Fruit fly (Drosophila melanogaster) whole organism, pupa: ENCODE data around the gene lush.

Experiments used
- CG10348 ChIP-seq: fragments of 200-800 bp; sonication (Bioruptor generic); IDR thresholded peaks from 2 replicates; pipeline ENCODE4 v1.3.6; 2022; ENCODE audit warnings: missing biosample characterization, missing genetic modification characterization
- CG12605 ChIP-seq: fragments of 200-800 bp; sonication (Bioruptor generic); IDR thresholded peaks from 2 replicates; pipeline ENCODE4 v1.3.6; 2022; ENCODE audit warnings: missing biosample characterization, missing genetic modification characterization
- CG13204 ChIP-seq: fragments of 200-800 bp; sonication (Bioruptor generic); optimal IDR thresholded peaks from 2 replicates; lab custom pipeline; 2018; ENCODE audit warnings: missing biosample characterization, mild to moderate bottlenecking, missing genetic modification characterization, moderate library complexity
- CG14655 ChIP-seq: fragments of 200-800 bp; sonication (Bioruptor generic); optimal IDR thresholded peaks from 3 replicates; lab custom pipeline; 2017; ENCODE audit warnings: mild to moderate bottlenecking, missing biosample characterization, missing genetic modification reagents, missing genetic modification characterization
- CG15710 ChIP-seq: fragments of 200-800 bp; sonication (Bioruptor generic); optimal IDR thresholded peaks from 2 replicates; lab custom pipeline; 2018; ENCODE audit warnings: missing biosample characterization, mild to moderate bottlenecking, missing genetic modification characterization, moderate library complexity
- CG32121 ChIP-seq: fragments of 200-800 bp; sonication (Bioruptor generic); IDR thresholded peaks from 2 replicates; pipeline ENCODE4 v1.3.6; 2022; ENCODE audit warnings: missing biosample characterization, missing genetic modification characterization
- CG34367 ChIP-seq: fragments of 200-800 bp; sonication (Bioruptor generic); optimal IDR thresholded peaks from 2 replicates; lab custom pipeline; 2018; ENCODE audit warnings: missing biosample characterization, mild to moderate bottlenecking, missing genetic modification characterization
- CG8301 ChIP-seq: fragments of 200-800 bp; sonication (Bioruptor generic); optimal IDR thresholded peaks from 2 replicates; lab custom pipeline; 2018; ENCODE audit warnings: missing biosample characterization, mild to moderate bottlenecking, missing genetic modification characterization
- D1 ChIP-seq: fragments of 200-800 bp; sonication (Bioruptor generic); optimal IDR thresholded peaks from 2 replicates; lab custom pipeline; 2018; ENCODE audit warnings: missing biosample characterization, mild to moderate bottlenecking, missing genetic modification characterization, moderate library complexity
- EcR ChIP-seq: fragments of 200-800 bp; sonication (Bioruptor generic); optimal IDR thresholded peaks from 3 replicates; lab custom pipeline; 2019; ENCODE audit warnings: missing biosample characterization, missing genetic modification characterization, mild to moderate bottlenecking, moderate library complexity, missing genetic modification reagents
- Pif1B ChIP-seq: fragments of 200-800 bp; sonication (Bioruptor generic); optimal IDR thresholded peaks from 3 replicates; lab custom pipeline; 2016; ENCODE audit warnings: missing biosample characterization, missing genetic modification characterization
- Snoo ChIP-seq: fragments of 200-800 bp; sonication (Bioruptor generic); optimal IDR thresholded peaks from 3 replicates; lab custom pipeline; 2017; ENCODE audit warnings: missing biosample characterization, mild to moderate bottlenecking, missing genetic modification characterization, inconsistent platforms
- gl ChIP-seq: fragments of 200-800 bp; sonication (Bioruptor generic); optimal IDR thresholded peaks from 2 replicates; lab custom pipeline; 2018; ENCODE audit warnings: missing biosample characterization, mild to moderate bottlenecking, missing genetic modification characterization
- rn ChIP-seq: fragments of 200-800 bp; sonication (Bioruptor generic); IDR thresholded peaks from 2 replicates; pipeline ENCODE4 v1.3.6; 2022; ENCODE audit warnings: missing biosample characterization, missing genetic modification characterization

DNA sequence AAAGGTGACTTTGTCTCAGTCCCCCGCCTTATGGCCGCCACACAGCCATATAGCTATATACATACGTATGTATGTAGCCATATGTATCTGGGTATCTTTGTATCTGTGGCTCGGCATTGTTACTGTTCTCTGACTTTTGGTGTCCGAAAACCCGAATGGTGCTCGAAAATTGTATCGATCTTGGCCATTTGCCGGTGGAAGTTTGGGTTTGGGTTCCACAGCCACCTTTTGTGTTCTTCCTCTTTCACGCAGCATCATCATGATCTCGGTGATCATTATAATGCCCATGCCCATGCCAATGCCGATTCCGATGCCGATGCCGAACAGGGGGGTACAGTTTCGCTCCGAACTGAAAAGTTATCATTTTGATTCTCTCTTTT, 47.9 kb downstream of the lush start:
- TF ChIP-seq gl (tag; lab: Kevin White, UChicago): no peak
- no peak for TF ChIP-seq Snoo (tag; lab: Kevin White, UChicago)
- no peak for TF ChIP-seq CG32121 (GFP tag; lab: Robert Waterston, UW)
- no peak for TF ChIP-seq CG15710 (tag; lab: Kevin White, UChicago)
- TF ChIP-seq D1 (tag; lab: Kevin White, UChicago): no peak
- TF ChIP-seq CG13204 (GFP tag; lab: Kevin White, UChicago): no peak
- no peak for TF ChIP-seq CG10348
- TF ChIP-seq rn (GFP tag; lab: Robert Waterston, UW): no peak
- TF ChIP-seq CG8301 (tag; lab: Kevin White, UChicago): no peak
- TF ChIP-seq EcR (GFP tag; lab: Kevin White, UChicago): peak; percentile 59
- TF ChIP-seq CG12605 (GFP tag; lab: Robert Waterston, UW): no peak
- no peak for TF ChIP-seq CG34367 (tag; lab: Kevin White, UChicago)
- no peak for TF ChIP-seq Pif1B (GFP tag; lab: Kevin White, UChicago)
- no peak for TF ChIP-seq CG14655
